Fruit fly (Drosophila melanogaster): ENCODE data around the gene CG6980.

The CG6980 gene

DNA sequence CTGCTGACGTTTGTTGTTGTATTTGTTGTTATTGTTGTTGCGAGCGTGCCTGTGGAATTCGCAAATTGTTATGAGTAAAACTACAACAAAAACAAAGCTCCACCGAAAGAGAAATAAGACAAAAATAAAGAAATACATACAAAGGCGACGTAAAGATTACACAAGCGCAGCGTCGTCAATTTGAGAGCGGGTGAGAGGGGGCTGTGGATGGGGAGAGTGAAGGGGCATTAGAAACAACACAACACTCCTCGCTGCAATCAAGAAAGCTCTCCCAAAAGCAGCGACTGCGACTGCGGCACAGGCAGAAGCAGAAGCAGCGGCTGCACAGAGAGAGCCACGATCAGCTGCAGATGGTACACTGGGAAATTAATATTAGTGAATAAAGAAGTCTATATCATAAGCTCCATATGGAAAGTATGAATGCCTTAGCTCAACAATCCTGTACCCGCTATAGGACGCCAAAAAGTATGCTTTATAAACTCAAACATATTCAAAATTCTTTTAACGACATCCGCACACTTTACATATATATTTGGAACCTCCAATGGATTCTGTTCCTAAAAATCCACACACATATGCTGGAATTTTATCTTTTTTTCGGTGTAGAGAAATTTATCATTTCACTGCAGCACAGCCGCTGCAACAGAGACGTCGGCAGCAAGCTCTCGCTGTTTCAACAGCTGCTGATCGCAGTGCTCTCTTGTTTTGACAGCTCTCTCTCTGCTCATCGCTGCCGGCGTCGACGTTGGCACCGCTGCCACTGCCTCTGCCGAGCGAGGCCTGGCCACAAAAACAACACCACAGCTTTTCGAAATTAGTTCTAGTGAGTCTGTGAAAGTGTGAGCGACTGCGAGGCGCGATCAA, 38.7 kb upstream of the CG6980 start, which contains the start of gene CG13631:
Gene CG13631, plus strand, starts transcription at position 814 of the 864 bp plus-strand sequence.
- TF ChIP-seq Sin3A (optimal IDR thresholded peaks at IDR 0.05), result no peak
- TF ChIP-seq ERR (GFP tag; optimal IDR thresholded peaks at IDR 0.05), result peak; percentile 87
- peak; percentile 92 for TF ChIP-seq D19A (tag; optimal IDR thresholded peaks at IDR 0.05)
- TF ChIP-seq CG3726 (GFP tag; IDR thresholded peaks at IDR 0.05), result peak; percentile 83; the same call in 2 of the 3 replicates
- TF ChIP-seq Adf1 (GFP tag; IDR thresholded peaks at IDR 0.05), result peak; percentile 87
- TF ChIP-seq mirr (GFP tag; optimal IDR thresholded peaks at IDR 0.05), result no peak
- peak; percentile 63 for TF ChIP-seq CG13296 (GFP tag; optimal IDR thresholded peaks at IDR 0.05)
- TF ChIP-seq Chrac-16 (GFP tag; optimal IDR thresholded peaks at IDR 0.05), result peak; percentile 93
- TF ChIP-seq CG4854 (GFP tag; optimal IDR thresholded peaks at IDR 0.05), result peak; percentile 86
- no peak for TF ChIP-seq CG7963 (GFP tag; IDR thresholded peaks at IDR 0.05; ENCODE audit: partially characterized antibody)
- TF ChIP-seq amos (GFP tag; IDR thresholded peaks at IDR 0.05; ENCODE audit: partially characterized antibody), result no peak
- TF ChIP-seq CG30020 (tag; optimal IDR thresholded peaks at IDR 0.05), result peak; percentile 78
- peak; percentile 89 for TF ChIP-seq lbe (GFP tag; optimal IDR thresholded peaks at IDR 0.05)
- peak; percentile 72 for TF ChIP-seq sd (tag; optimal IDR thresholded peaks at IDR 0.05)
- TF ChIP-seq CG6791 (GFP tag; IDR thresholded peaks at IDR 0.05; ENCODE audit: partially characterized antibody), result no peak
- peak; percentile 83 for TF ChIP-seq CG3065 (GFP tag; optimal IDR thresholded peaks at IDR 0.05)
- TF ChIP-seq sim (GFP tag; IDR thresholded peaks at IDR 0.05), result peak; percentile 67; the same call in 1 of the 2 replicates
- peak; percentile 92 for TF ChIP-seq gt (GFP tag; IDR thresholded peaks at IDR 0.05)
- TF ChIP-seq sens (GFP tag), result peak; percentile 100
- peak; percentile 59; the same call in 1 of the 2 replicates for TF ChIP-seq Atf6 (GFP tag; IDR thresholded peaks at IDR 0.05)
- peak; percentile 86 for TF ChIP-seq ranshi (GFP tag; IDR thresholded peaks at IDR 0.05)
- TF ChIP-seq rib (GFP tag; IDR thresholded peaks at IDR 0.05), result no peak
- TF ChIP-seq CG6254 (GFP tag; optimal IDR thresholded peaks at IDR 0.05), result peak; percentile 95
- peak; percentile 88 for TF ChIP-seq CG13123 (GFP tag; optimal IDR thresholded peaks at IDR 0.05)
- peak; percentile 69; the same call in 1 of the 3 replicates for TF ChIP-seq CG2889 (GFP tag; IDR thresholded peaks at IDR 0.05)
- peak; percentile 4 for TF ChIP-seq CG34376 (GFP tag; optimal IDR thresholded peaks at IDR 0.05)
- TF ChIP-seq Vsx1 (GFP tag; optimal IDR thresholded peaks at IDR 0.05), result peak; percentile 81
- peak; percentile 94 for TF ChIP-seq gcm (GFP tag; optimal IDR thresholded peaks at IDR 0.05)
- no peak for TF ChIP-seq CG13894 (tag; optimal IDR thresholded peaks at IDR 0.05)
- peak; percentile 84; the same call in 1 of the 2 replicates for TF ChIP-seq dimm (GFP tag; IDR thresholded peaks at IDR 0.05)
- peak; percentile 68 for TF ChIP-seq Meics (GFP tag; optimal IDR thresholded peaks at IDR 0.05)
- no peak for TF ChIP-seq vnd (GFP tag; IDR thresholded peaks at IDR 0.05; ENCODE audit: partially characterized antibody)
- peak; percentile 93 for TF ChIP-seq Lhr (GFP tag; optimal IDR thresholded peaks at IDR 0.05)
- TF ChIP-seq ash1 (GFP tag; optimal IDR thresholded peaks at IDR 0.05), result no peak
- peak; percentile 55 for TF ChIP-seq CG10543 (GFP tag; optimal IDR thresholded peaks at IDR 0.05)
- TF ChIP-seq Deaf1 (tag; optimal IDR thresholded peaks at IDR 0.05), result peak; percentile 67
- TF ChIP-seq Nf-YC (tag; optimal IDR thresholded peaks at IDR 0.05), result peak; percentile 74
- TF ChIP-seq CG11695 (GFP tag; IDR thresholded peaks at IDR 0.05), result peak; percentile 89
- TF ChIP-seq sens-2 (GFP tag; IDR thresholded peaks at IDR 0.05), result peak; percentile 88
- TF ChIP-seq C15 (GFP tag; IDR thresholded peaks at IDR 0.05), result peak; percentile 50; the same call in 1 of the 3 replicates
- TF ChIP-seq Mrtf (GFP tag; IDR thresholded peaks at IDR 0.05), result peak; percentile 86
- peak; percentile 68 for TF ChIP-seq Sry-β (GFP tag; optimal IDR thresholded peaks at IDR 0.05)
- TF ChIP-seq Opbp (GFP tag; IDR thresholded peaks at IDR 0.05; ENCODE audit: partially characterized antibody), result no peak
- TF ChIP-seq al (GFP tag; IDR thresholded peaks at IDR 0.05), result 0 out of 2 replicates have a peak, but pooled peaks have one; percentile 16
- no peak for TF ChIP-seq CG7928 (GFP tag; optimal IDR thresholded peaks at IDR 0.05)
- TF ChIP-seq CG10654 (GFP tag; optimal IDR thresholded peaks at IDR 0.05), result peak; percentile 93
- TF ChIP-seq pzg (GFP tag; optimal IDR thresholded peaks at IDR 0.05), result no peak
- TF ChIP-seq Fer3 (tag; optimal IDR thresholded peaks at IDR 0.05), result peak; percentile 73
- TF ChIP-seq Rfx (GFP tag; IDR thresholded peaks at IDR 0.05), result peak; percentile 58

Data from whole organism, embryonic.